Fruit fly (Drosophila melanogaster): ENCODE measurements around the gene CG42521.

The CG42521 gene

dm6 chr3L:10630885-10631359, 7.5 kb upstream of the CG42521 start, which contains the start of the genes CG42535, CG34001 and hay (continued):
- peak; percentile 95 for TF ChIP-seq CG10267 (tag; optimal IDR thresholded peaks at IDR 0.05)

dm6 chr3L:10629969-10630368, 6.6 kb upstream of the CG42521 start, which contains the start of gene CG42536:
Gene CG42536, minus strand, starts transcription at chr3L:10630069.
- TF ChIP-seq Hr3 (GFP tag; optimal IDR thresholded peaks at IDR 0.05) (no peak), cato (GFP tag; optimal IDR thresholded peaks at IDR 0.05; ENCODE audit: borderline replicate concordance) (no peak), CG7271 (tag; optimal IDR thresholded peaks at IDR 0.05) (no peak), Hey (tag; optimal IDR thresholded peaks at IDR 0.05) (no peak), CG31388 (GFP tag; optimal IDR thresholded peaks at IDR 0.05) (no peak), Atf-2 (GFP tag; optimal IDR thresholded peaks at IDR 0.05) (no peak), Dfd (GFP tag; optimal IDR thresholded peaks at IDR 0.05) (no peak), crc (GFP tag; optimal IDR thresholded peaks at IDR 0.05) (no peak), pfk (GFP tag; optimal IDR thresholded peaks at IDR 0.05) (no peak), trh (GFP tag; optimal IDR thresholded peaks at IDR 0.05) (no peak), Adf1 (GFP tag; IDR thresholded peaks at IDR 0.05) (no peak), fd64A (GFP tag; optimal IDR thresholded peaks at IDR 0.05) (no peak), Lpt (GFP tag; optimal IDR thresholded peaks at IDR 0.05) (no peak)

DNA sequence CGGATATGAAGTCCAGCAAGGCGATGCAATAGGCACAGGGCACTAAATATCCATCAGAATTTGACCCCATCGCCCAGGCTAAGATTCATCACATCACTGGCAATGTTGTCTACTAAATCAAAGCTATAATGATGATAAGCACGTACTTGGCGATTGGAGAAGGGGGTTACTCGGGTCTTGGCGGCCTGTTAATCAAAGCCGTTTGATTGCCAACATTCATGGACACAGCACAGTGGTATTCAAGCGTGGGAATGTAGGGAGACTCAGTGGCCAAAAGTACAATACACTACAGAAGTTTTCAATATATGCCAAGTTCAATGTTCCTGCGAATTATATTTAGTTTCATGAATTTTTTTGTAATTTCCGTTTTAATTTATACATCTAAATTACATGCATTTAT, 5.0 kb upstream of the CG42521 start, which contains the start of gene CG14151:
CG14151 (minus strand) TSS at position 101 of the 400 bp plus-strand sequence.
- TF ChIP-seq Trl (optimal IDR thresholded peaks at IDR 0.05) (no peak), Trl (GFP tag; optimal IDR thresholded peaks at IDR 0.05) (no peak), CG9797 (GFP tag; optimal IDR thresholded peaks at IDR 0.05) (no peak), mld (GFP tag; IDR thresholded peaks at IDR 0.05; ENCODE audit: partially characterized antibody) (no peak), Dref (GFP tag; IDR thresholded peaks at IDR 0.05) (no peak), Ets97D (GFP tag; optimal IDR thresholded peaks at IDR 0.05) (no peak), CG17385 (GFP tag; optimal IDR thresholded peaks at IDR 0.05) (no peak), Fer2 (tag; optimal IDR thresholded peaks at IDR 0.05) (no peak)

dm6 chr3L:10626199-10626598, 2.8 kb upstream of the CG42521 start, which contains the start of gene CG34238:
Gene CG34238, plus strand, starts transcription at chr3L:10626499.
- TF ChIP-seq cas (GFP tag; IDR thresholded peaks at IDR 0.05), result no peak
- no peak for TF ChIP-seq az2 (GFP tag; optimal IDR thresholded peaks at IDR 0.05)
- no peak for TF ChIP-seq CG18619 (GFP tag; optimal IDR thresholded peaks at IDR 0.05)
- TF ChIP-seq exex (tag; optimal IDR thresholded peaks at IDR 0.05), result no peak
- TF ChIP-seq Fer2 (tag; optimal IDR thresholded peaks at IDR 0.05), result no peak
- no peak for TF ChIP-seq run (tag; optimal IDR thresholded peaks at IDR 0.05)
- TF ChIP-seq Lpt (GFP tag; optimal IDR thresholded peaks at IDR 0.05), result no peak

- TF ChIP-seq jumu (GFP tag; optimal IDR thresholded peaks at IDR 0.05) (no peak), CG4424 (GFP tag; optimal IDR thresholded peaks at IDR 0.05) (no peak), CG13775 (GFP tag; optimal IDR thresholded peaks at IDR 0.05) (no peak), Hr39 (optimal IDR thresholded peaks at IDR 0.05) (no peak), ind (GFP tag; optimal IDR thresholded peaks at IDR 0.05) (no peak), CG6765 (GFP tag; optimal IDR thresholded peaks at IDR 0.05) (no peak), CG17802 (tag; optimal IDR thresholded peaks at IDR 0.05) (no peak), CG1529 (GFP tag; optimal IDR thresholded peaks at IDR 0.05) (no peak), CG1792 (GFP tag; optimal IDR thresholded peaks at IDR 0.05) (no peak), CG2889 (GFP tag; IDR thresholded peaks at IDR 0.05) (no peak), ham (GFP tag; IDR thresholded peaks at IDR 0.05) (no peak), Hmr (GFP tag; optimal IDR thresholded peaks at IDR 0.05) (no peak), Ets65A (GFP tag) (no peak), HmgD (GFP tag; optimal IDR thresholded peaks at IDR 0.05) (no peak), prd (optimal IDR thresholded peaks at IDR 0.05) (no peak), prd (GFP tag; IDR thresholded peaks at IDR 0.05) (no peak), Hand (GFP tag; optimal IDR thresholded peaks at IDR 0.05) (no peak), Hsf (GFP tag; optimal IDR thresholded peaks at IDR 0.05) (no peak), CG11723 (GFP tag; optimal IDR thresholded peaks at IDR 0.05) (no peak), sens (GFP tag) (no peak), TFAM (GFP tag; optimal IDR thresholded peaks at IDR 0.05) (no peak)
Observed at dm6 chr3L:10625499-10625898, 2.1 kb upstream of the CG42521 start, which contains the start of gene CG43127. Gene CG43127, minus strand, starts transcription at chr3L:10625599.
